Fruit fly (Drosophila melanogaster): ENCODE results near the gene Papst2.

Papst2 gene

dm6 chr3L:17050661-17051452, 8.3 kb downstream of the Papst2 start (continued):
- TF ChIP-seq CG13296 (GFP tag; optimal IDR thresholded peaks at IDR 0.05) (peak; percentile 7), bcd (GFP tag; optimal IDR thresholded peaks at IDR 0.05) (peak; percentile 13), Gug (GFP tag; IDR thresholded peaks at IDR 0.05) (no peak), YL-1 (GFP tag; optimal IDR thresholded peaks at IDR 0.05) (peak; percentile 45), wek (GFP tag; optimal IDR thresholded peaks at IDR 0.05) (no peak), Doc2 (GFP tag; IDR thresholded peaks at IDR 0.05) (no peak), sima (GFP tag; optimal IDR thresholded peaks at IDR 0.05) (no peak), Optix (GFP tag; IDR thresholded peaks at IDR 0.05) (no peak), tgo (GFP tag; IDR thresholded peaks at IDR 0.05) (no peak), CG12942 (GFP tag; optimal IDR thresholded peaks at IDR 0.05) (no peak), H15 (GFP tag; IDR thresholded peaks at IDR 0.05) (no peak), run (tag; optimal IDR thresholded peaks at IDR 0.05) (no peak), Oli (tag; optimal IDR thresholded peaks at IDR 0.05) (no peak), CG18619 (GFP tag; optimal IDR thresholded peaks at IDR 0.05) (no peak), ems (GFP tag; optimal IDR thresholded peaks at IDR 0.05) (no peak), Nf-YC (tag; optimal IDR thresholded peaks at IDR 0.05) (no peak), CG12236 (GFP tag; optimal IDR thresholded peaks at IDR 0.05) (no peak), tio (GFP tag; optimal IDR thresholded peaks at IDR 0.05) (no peak), Antp (GFP tag; optimal IDR thresholded peaks at IDR 0.05) (no peak), z (GFP tag; IDR thresholded peaks at IDR 0.05) (no peak), CG18262 (tag; optimal IDR thresholded peaks at IDR 0.05) (no peak), CG6765 (GFP tag; optimal IDR thresholded peaks at IDR 0.05) (no peak), sim (GFP tag; IDR thresholded peaks at IDR 0.05) (no peak), zen2 (GFP tag; IDR thresholded peaks at IDR 0.05; ENCODE audit: partially characterized antibody) (no peak), Mad (GFP tag; optimal IDR thresholded peaks at IDR 0.05) (no peak), CG3838 (GFP tag; optimal IDR thresholded peaks at IDR 0.05) (no peak), sob (GFP tag; IDR thresholded peaks at IDR 0.05) (no peak), vvl (GFP tag; IDR thresholded peaks at IDR 0.05) (peak; percentile 30; the same call in 1 of the 2 replicates), CG18764 (GFP tag; optimal IDR thresholded peaks at IDR 0.05) (no peak), gcm (GFP tag; optimal IDR thresholded peaks at IDR 0.05) (no peak), CG7372 (GFP tag; IDR thresholded peaks at IDR 0.05) (no peak), Atf-2 (GFP tag; optimal IDR thresholded peaks at IDR 0.05) (no peak), D19A (tag; optimal IDR thresholded peaks at IDR 0.05) (no peak), CG7963 (GFP tag; IDR thresholded peaks at IDR 0.05; ENCODE audit: partially characterized antibody) (no peak), CG2199 (GFP tag; IDR thresholded peaks at IDR 0.05) (0 out of 3 replicates have a peak, but pooled peaks have one; percentile 8), Hmx (GFP tag; optimal IDR thresholded peaks at IDR 0.05) (no peak), CG8359 (GFP tag; optimal IDR thresholded peaks at IDR 0.05; ENCODE audit: borderline replicate concordance) (no peak), CG9727 (GFP tag; optimal IDR thresholded peaks at IDR 0.05) (no peak), CG2120 (GFP tag; optimal IDR thresholded peaks at IDR 0.05) (no peak), Sox100B (GFP tag; optimal IDR thresholded peaks at IDR 0.05) (no peak), CG6791 (GFP tag; IDR thresholded peaks at IDR 0.05; ENCODE audit: partially characterized antibody) (no peak), CG7786 (GFP tag; optimal IDR thresholded peaks at IDR 0.05) (no peak), lola (GFP tag; optimal IDR thresholded peaks at IDR 0.05) (no peak), exex (tag; optimal IDR thresholded peaks at IDR 0.05) (no peak), CG3281 (GFP tag; optimal IDR thresholded peaks at IDR 0.05) (no peak), Usf (GFP tag; optimal IDR thresholded peaks at IDR 0.05) (no peak), Nf-YB (GFP tag; optimal IDR thresholded peaks at IDR 0.05) (no peak), phol (tag; optimal IDR thresholded peaks at IDR 0.05) (peak; percentile 11), CG9817 (tag; optimal IDR thresholded peaks at IDR 0.05) (no peak), h (optimal IDR thresholded peaks at IDR 0.05) (no peak)

All from whole organism, embryonic.